Worm (Caenorhabditis elegans) whole organism, L3 larva: Measurements from ENCODE around the gene F22B8.3.

Source experiments
- lin-39 ChIP-seq: fragments of 150-350 bp; optimal IDR thresholded peaks from 2 replicates; lab custom pipeline; 2018; ENCODE audit warnings: missing biosample characterization, missing genetic modification reagents, missing genetic modification characterization
- snpc-4 ChIP-seq: fragments of 150-350 bp; optimal IDR thresholded peaks from 2 replicates; lab custom pipeline; 2014; ENCODE audit warnings: missing biosample characterization, missing genetic modification characterization

DNA sequence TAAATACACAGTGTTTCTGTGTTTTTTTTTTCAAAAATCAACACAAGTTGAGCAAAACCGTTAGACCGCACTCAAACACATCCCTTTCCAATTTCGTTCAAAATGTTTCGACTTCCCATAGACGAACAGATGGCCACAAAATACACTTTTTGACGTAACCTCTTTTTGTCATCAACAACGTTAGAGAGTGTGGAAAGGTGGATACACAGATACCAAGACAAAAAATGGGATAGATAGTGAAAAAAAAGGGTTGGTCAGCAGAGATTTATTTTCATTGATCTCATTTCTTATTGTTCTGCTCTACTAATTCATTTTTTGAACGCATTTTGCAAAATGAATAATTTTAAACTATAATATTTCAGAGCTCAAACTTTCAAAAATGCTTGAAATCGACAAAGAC lies 4.1 kb downstream of the F22B8.3 start:
- no peak for TF ChIP-seq snpc-4
- TF ChIP-seq lin-39 (tag; lab: Kevin White, UChicago), result no peak
